Worm (Caenorhabditis elegans) whole organism, late embryonic: ENCODE results near the gene srx-136.

Experiments
- ceh-22 ChIP-seq: sonication (generic microtip); optimal IDR thresholded peaks from 2 replicates; lab custom pipeline; 2017; ENCODE audit warnings: missing biosample characterization, missing genetic modification characterization
- lin-11 ChIP-seq: fragments of 200-800 bp; sonication (Bioruptor generic); optimal IDR thresholded peaks from 2 replicates; lab custom pipeline; 2018; ENCODE audit warnings: mild to moderate bottlenecking, missing genetic modification characterization, missing compliant biosample characterization
- pha-4 ChIP-seq: fragments of 150-350 bp; optimal IDR thresholded peaks from 2 replicates; lab custom pipeline; 2018; ENCODE audit warnings: missing biosample characterization, missing genetic modification reagents, missing genetic modification characterization
- tbx-2 ChIP-seq: sonication (generic microtip); optimal IDR thresholded peaks from 2 replicates; lab custom pipeline; 2016; ENCODE audit warnings: missing genetic modification characterization, missing compliant biosample characterization

ce11 chrV:13891489-13891888 is 34.3 kb downstream of the srx-136 start:
- TF ChIP-seq tbx-2 (tag; lab: Kevin White, UChicago) (no peak), pha-4 (tag; lab: Kevin White, UChicago) (no peak), lin-11 (no peak), ceh-22 (tag; lab: Kevin White, UChicago) (no peak)
